Worm (Caenorhabditis elegans): ENCODE measurements around the gene ugt-41.

ugt-41 gene

ce11 chrV:7197036-7197435 lies 33.6 kb upstream of the ugt-41 start (continued):
- TF ChIP-seq ztf-6 (GFP tag; IDR thresholded peaks at IDR 0.05) = no peak
- TF ChIP-seq sdz-38 (tag; optimal IDR thresholded peaks at IDR 0.05) = no peak
- TF ChIP-seq Y53F4B.3 (GFP tag; IDR thresholded peaks at IDR 0.05) = no peak
- no peak for TF ChIP-seq nhr-80 (tag; optimal IDR thresholded peaks at IDR 0.05)
- TF ChIP-seq C06A6.2 (GFP tag; conservative IDR thresholded peaks at IDR 0.05) = no peak
- no peak for TF ChIP-seq nhr-179 (tag; optimal IDR thresholded peaks at IDR 0.05)
- peak; percentile 55 for TF ChIP-seq madf-6 (GFP tag; IDR thresholded peaks at IDR 0.05)
- TF ChIP-seq let-607 (tag; optimal IDR thresholded peaks at IDR 0.05) = no peak
- TF ChIP-seq dox-1 (GFP tag; IDR thresholded peaks at IDR 0.05) = no peak
- 0 out of 2 replicates have a peak, but pooled peaks have one; percentile 52 for TF ChIP-seq ceh-58 (GFP tag; IDR thresholded peaks at IDR 0.05)
- no peak for TF ChIP-seq T26A5.8 (tag; optimal IDR thresholded peaks at IDR 0.05)
- TF ChIP-seq attf-3 (GFP tag; conservative IDR thresholded peaks at IDR 0.05) = no peak
- TF ChIP-seq snpc-1.1 (tag; optimal IDR thresholded peaks at IDR 0.05; ENCODE audit: insufficient read depth) = no peak
- no peak for TF ChIP-seq madf-8 (GFP tag; conservative IDR thresholded peaks at IDR 0.05)
- no peak for TF ChIP-seq bed-1 (GFP tag; IDR thresholded peaks at IDR 0.05)
- no peak for TF ChIP-seq ets-4 (GFP tag; optimal IDR thresholded peaks at IDR 0.05)
- no peak for TF ChIP-seq zfh-2 (GFP tag; conservative IDR thresholded peaks at IDR 0.05)
- TF ChIP-seq F57C9.4 (tag; optimal IDR thresholded peaks at IDR 0.05) = no peak
- TF ChIP-seq repo-1 (tag; optimal IDR thresholded peaks at IDR 0.05) = no peak
- no peak for TF ChIP-seq lag-1 (GFP tag; IDR thresholded peaks at IDR 0.05)
- TF ChIP-seq ceh-40 (GFP tag; IDR thresholded peaks at IDR 0.05) = 0 out of 2 replicates have a peak, but pooled peaks have one; percentile 3
- TF ChIP-seq Y53G8AR.9 (GFP tag; conservative IDR thresholded peaks at IDR 0.05) = 0 out of 2 replicates have a peak, but pooled peaks have one; percentile 58
- peak; percentile 91 for TF ChIP-seq madf-3 (GFP tag; IDR thresholded peaks at IDR 0.05)
- no peak for TF ChIP-seq egl-44 (GFP tag; IDR thresholded peaks at IDR 0.05)
- 0 out of 2 replicates have a peak, but pooled peaks have one; percentile 39 for TF ChIP-seq rcor-1 (GFP tag; IDR thresholded peaks at IDR 0.05)
- no peak for TF ChIP-seq C17E4.6 (GFP tag; IDR thresholded peaks at IDR 0.05)

- peak; percentile 66 for TF ChIP-seq athp-1 (tag; optimal IDR thresholded peaks at IDR 0.05)
- peak; percentile 93 for TF ChIP-seq lin-54 (GFP tag; optimal IDR thresholded peaks at IDR 0.05)
- peak; percentile 85 for TF ChIP-seq mcd-1 (GFP tag; IDR thresholded peaks at IDR 0.05)
- TF ChIP-seq F39B2.1 (GFP tag; IDR thresholded peaks at IDR 0.05) = no peak
- TF ChIP-seq rcor-1 (GFP tag; IDR thresholded peaks at IDR 0.05) = peak; percentile 93
- TF ChIP-seq snpc-1.1 (tag; optimal IDR thresholded peaks at IDR 0.05; ENCODE audit: insufficient read depth) = peak; percentile 56
- peak; percentile 61 for TF ChIP-seq F23B12.7 (tag; optimal IDR thresholded peaks at IDR 0.05; ENCODE audit: insufficient read depth)
- peak; percentile 99 for TF ChIP-seq hmg-1.2 (GFP tag; IDR thresholded peaks at IDR 0.05)
- no peak for TF ChIP-seq lsy-27 (tag; optimal IDR thresholded peaks at IDR 0.05; ENCODE audit: borderline replicate concordance, insufficient read depth)
- no peak for TF ChIP-seq repo-1 (tag; optimal IDR thresholded peaks at IDR 0.05)
- TF ChIP-seq nhr-80 (tag; optimal IDR thresholded peaks at IDR 0.05) = peak; percentile 90
- TF ChIP-seq somi-1 (GFP tag; optimal IDR thresholded peaks at IDR 0.05) = peak; percentile 44
- TF ChIP-seq Y56A3A.18 (GFP tag; IDR thresholded peaks at IDR 0.05) = no peak
- no peak; the same call in 1 of the 2 replicates for TF ChIP-seq C06A6.2 (GFP tag; conservative IDR thresholded peaks at IDR 0.05)
- 0 out of 2 replicates have a peak, but pooled peaks have one; percentile 10 for TF ChIP-seq Y53F4B.3 (GFP tag; IDR thresholded peaks at IDR 0.05)
- peak; percentile 2 to 69 for TF ChIP-seq let-607 (tag; optimal IDR thresholded peaks at IDR 0.05)
- TF ChIP-seq ccch-3 (GFP tag; optimal IDR thresholded peaks at IDR 0.05) = no peak
- TF ChIP-seq ztf-18 (tag; optimal IDR thresholded peaks at IDR 0.05) = peak; percentile 70
- no peak for TF ChIP-seq ztf-3 (GFP tag; optimal IDR thresholded peaks at IDR 0.05)
- no peak for TF ChIP-seq nfya-2 (GFP tag; IDR thresholded peaks at IDR 0.05)
- peak; percentile 8 for TF ChIP-seq nhr-90 (tag; optimal IDR thresholded peaks at IDR 0.05)
- no peak for TF ChIP-seq F57A8.1 (GFP tag; optimal IDR thresholded peaks at IDR 0.05)
- no peak for TF ChIP-seq akir-1 (GFP tag; optimal IDR thresholded peaks at IDR 0.05)
- no peak for TF ChIP-seq sea-2 (GFP tag; IDR thresholded peaks at IDR 0.05)
- TF ChIP-seq snpc-4 (GFP tag; optimal IDR thresholded peaks at IDR 0.05) = no peak
- peak; percentile 34 to 78 (median 70) for TF ChIP-seq snpc-4 (tag; optimal IDR thresholded peaks at IDR 0.05)
- TF ChIP-seq B0019.2 (GFP tag; conservative IDR thresholded peaks at IDR 0.05) = 0 out of 2 replicates have a peak, but pooled peaks have one; percentile 53
- TF ChIP-seq hmg-20 (GFP tag; IDR thresholded peaks at IDR 0.05) = 0 out of 2 replicates have a peak, but pooled peaks have one; percentile 48
These were observed 33.1 kb upstream of the ugt-41 start, which contains the start of gene F09G2.2 for ce11 chrV:7196498-7196966. Gene F09G2.2, plus strand, starts transcription at chrV:7196916.
